Fruit fly (Drosophila melanogaster) whole organism, embryonic: Measurements from ENCODE around the gene CG7607.
A peak's percentile ranks its signal among the peaks of the same experiment; 100 is the strongest.

Source experiments
- Antp ChIP-seq: fragments of 200-800 bp; sonication (Bioruptor generic); optimal IDR thresholded peaks from 3 replicates; lab custom pipeline; 2016; ENCODE audit warnings: missing biosample characterization, missing genetic modification characterization
- Atf3 ChIP-seq: fragments of 200-800 bp; sonication (Bioruptor generic); optimal IDR thresholded peaks from 3 replicates; lab custom pipeline; 2016; ENCODE audit warnings: missing biosample characterization, missing genetic modification characterization
- B-H1 ChIP-seq: fragments of 200-800 bp; sonication (Bioruptor generic); IDR thresholded peaks from 3 replicates; pipeline ENCODE4 v1.3.6; 2022; ENCODE audit warnings: missing biosample characterization, missing genetic modification characterization
- Bdp1 ChIP-seq: fragments of 200-800 bp; sonication (Bioruptor generic); optimal IDR thresholded peaks from 3 replicates; lab custom pipeline; 2016; ENCODE audit warnings: missing biosample characterization, missing genetic modification characterization
- CG11085 ChIP-seq: fragments of 200-800 bp; sonication (Bioruptor generic); IDR thresholded peaks from 2 replicates; pipeline ENCODE4 v1.3.6; 2022; ENCODE audit warnings: missing biosample characterization, missing genetic modification characterization
- CG12104 ChIP-seq: fragments of 200-800 bp; sonication (Bioruptor generic); optimal IDR thresholded peaks from 3 replicates; lab custom pipeline; 2016; ENCODE audit warnings: missing biosample characterization, missing genetic modification characterization
- CG13775 ChIP-seq: fragments of 200-800 bp; sonication (Bioruptor generic); optimal IDR thresholded peaks from 3 replicates; lab custom pipeline; 2017; ENCODE audit warnings: missing biosample characterization, mild to moderate bottlenecking, missing genetic modification characterization
- CG16815 ChIP-seq: fragments of 200-800 bp; sonication (Bioruptor generic); optimal IDR thresholded peaks from 3 replicates; lab custom pipeline; 2017; ENCODE audit warnings: missing biosample characterization, mild to moderate bottlenecking, missing genetic modification characterization
- CG17385 ChIP-seq: fragments of 200-800 bp; sonication (Bioruptor generic); optimal IDR thresholded peaks from 3 replicates; lab custom pipeline; 2018; ENCODE audit warnings: missing biosample characterization, mild to moderate bottlenecking, missing genetic modification characterization
- CG17829 ChIP-seq: fragments of 200-800 bp; optimal IDR thresholded peaks from 2 replicates; lab custom pipeline; 2019; ENCODE audit warnings: missing biosample characterization, mild to moderate bottlenecking, missing genetic modification characterization, moderate library complexity
- CG1792 ChIP-seq: fragments of 200-800 bp; sonication (Bioruptor generic); optimal IDR thresholded peaks from 2 replicates; lab custom pipeline; 2016; ENCODE audit warnings: missing biosample characterization, missing genetic modification characterization
- CG18476 ChIP-seq: fragments of 200-800 bp; sonication (Bioruptor generic); optimal IDR thresholded peaks from 2 replicates; lab custom pipeline; 2016; ENCODE audit warnings: missing biosample characterization, mild to moderate bottlenecking, missing genetic modification characterization
- CG2129 ChIP-seq: fragments of 200-800 bp; sonication (Bioruptor generic); IDR thresholded peaks from 2 replicates; pipeline ENCODE4 v1.3.6; 2022; ENCODE audit warnings: missing biosample characterization, missing genetic modification characterization; ENCODE audit not compliant: partially characterized antibody
- CG43689 ChIP-seq: fragments of 200-800 bp; sonication (Bioruptor generic); IDR thresholded peaks from 2 replicates; pipeline ENCODE4 v1.3.6; 2022; ENCODE audit warnings: missing biosample characterization, missing genetic modification characterization
- CG4617 ChIP-seq: fragments of 200-800 bp; sonication (Bioruptor generic); optimal IDR thresholded peaks from 3 replicates; lab custom pipeline; 2016; ENCODE audit warnings: missing biosample characterization, missing genetic modification characterization, borderline replicate concordance
- CG6683 ChIP-seq: fragments of 200-800 bp; sonication (Bioruptor generic); optimal IDR thresholded peaks from 2 replicates; lab custom pipeline; 2017; ENCODE audit warnings: missing biosample characterization, mild to moderate bottlenecking, missing genetic modification characterization, missing genetic modification reagents
- CG7556 ChIP-seq: fragments of 200-800 bp; sonication (Bioruptor generic); optimal IDR thresholded peaks from 2 replicates; lab custom pipeline; 2017; ENCODE audit warnings: missing biosample characterization, mild to moderate bottlenecking, missing genetic modification characterization
- CG8359 ChIP-seq: fragments of 200-800 bp; sonication (Bioruptor generic); optimal IDR thresholded peaks from 2 replicates; lab custom pipeline; 2017; ENCODE audit warnings: missing biosample characterization, mild to moderate bottlenecking, missing genetic modification characterization, borderline replicate concordance
- CHES-1-like ChIP-seq: fragments of 200-800 bp; sonication (Bioruptor generic); optimal IDR thresholded peaks from 2 replicates; lab custom pipeline; 2016; ENCODE audit warnings: missing biosample characterization, missing genetic modification characterization
- Dek ChIP-seq: fragments of 200-800 bp; sonication (Bioruptor generic); optimal IDR thresholded peaks from 3 replicates; lab custom pipeline; 2019; ENCODE audit warnings: missing biosample characterization, mild to moderate bottlenecking, missing genetic modification characterization, moderate library complexity
- Eip74EF ChIP-seq, 2 experiments: fragments of 200-800 bp in 1 of 2; fragments of >200 bp in 1 of 2; sonication (Bioruptor generic) in 1 of 2; optimal IDR thresholded peaks; 2 replicates each; lab custom pipeline; 2017 to 2019; ENCODE audit warnings: missing biosample characterization in 2 of 2, missing genetic modification characterization in 2 of 2, mild to moderate bottlenecking in 1 of 2, moderate library complexity in 1 of 2
- Hr51 ChIP-seq, 2 experiments: fragments of 200-800 bp; sonication (Bioruptor generic); optimal IDR thresholded peaks; 2 replicates in 1 of 2; 3 replicates in 1 of 2; lab custom pipeline; 2016 to 2018; ENCODE audit warnings: missing biosample characterization in 2 of 2, missing genetic modification characterization in 2 of 2, mild to moderate bottlenecking in 1 of 2, moderate library complexity in 1 of 2
- Jarid2 ChIP-seq: fragments of 200-800 bp; sonication (Bioruptor generic); optimal IDR thresholded peaks from 3 replicates; lab custom pipeline; 2017; ENCODE audit warnings: mild to moderate bottlenecking, missing biosample characterization, missing genetic modification reagents, missing genetic modification characterization
- Kr ChIP-seq: fragments of 200-800 bp; sonication (Bioruptor generic); optimal IDR thresholded peaks from 2 replicates; lab custom pipeline; 2017; ENCODE audit warnings: missing biosample characterization, mild to moderate bottlenecking, missing genetic modification characterization
- Lhr ChIP-seq: fragments of 200-800 bp; sonication (Bioruptor generic); optimal IDR thresholded peaks from 3 replicates; lab custom pipeline; 2017; ENCODE audit warnings: mild to moderate bottlenecking, missing biosample characterization, missing genetic modification reagents, missing genetic modification characterization
- Lpt ChIP-seq: fragments of >200 bp; optimal IDR thresholded peaks from 2 replicates; lab custom pipeline; 2018; ENCODE audit warnings: missing biosample characterization, missing genetic modification characterization
- MTF-1 ChIP-seq: fragments of 200-800 bp; sonication (Bioruptor generic); optimal IDR thresholded peaks from 2 replicates; lab custom pipeline; 2018; ENCODE audit warnings: missing biosample characterization, mild to moderate bottlenecking, missing genetic modification characterization, borderline replicate concordance
- Nf-YB ChIP-seq: fragments of 200-800 bp; sonication (Bioruptor generic); optimal IDR thresholded peaks from 3 replicates; lab custom pipeline; 2019; ENCODE audit warnings: missing biosample characterization, mild to moderate bottlenecking, missing genetic modification characterization, moderate library complexity
- Ssrp ChIP-seq: fragments of 200-800 bp; sonication (Bioruptor generic); optimal IDR thresholded peaks from 2 replicates; lab custom pipeline; 2018; ENCODE audit warnings: missing biosample characterization, mild to moderate bottlenecking, missing genetic modification characterization, moderate library complexity
- YL-1 ChIP-seq: fragments of 200-800 bp; sonication (Bioruptor generic); optimal IDR thresholded peaks from 3 replicates; lab custom pipeline; 2017; ENCODE audit warnings: missing biosample characterization, mild to moderate bottlenecking, missing genetic modification characterization
- ac ChIP-seq: fragments of 200-800 bp; sonication (Bioruptor generic); optimal IDR thresholded peaks from 3 replicates; lab custom pipeline; 2017; ENCODE audit warnings: missing biosample characterization, mild to moderate bottlenecking, missing genetic modification characterization
- aop ChIP-seq: fragments of 200-800 bp; sonication (Bioruptor generic); IDR thresholded peaks from 2 replicates; pipeline ENCODE4 v1.3.6; 2022; ENCODE audit warnings: missing biosample characterization, missing genetic modification characterization
- bcd ChIP-seq: fragments of 200-800 bp; sonication (Bioruptor generic); optimal IDR thresholded peaks from 2 replicates; lab custom pipeline; 2017; ENCODE audit warnings: missing biosample characterization, mild to moderate bottlenecking, missing genetic modification characterization
- br ChIP-seq: fragments of >200 bp; optimal IDR thresholded peaks from 2 replicates; lab custom pipeline; 2017
- cad ChIP-seq: fragments of >200 bp; optimal IDR thresholded peaks from 2 replicates; lab custom pipeline; 2017; ENCODE audit warnings: missing biosample characterization, missing genetic modification characterization
- dm ChIP-seq: fragments of 200-800 bp; sonication (Bioruptor generic); optimal IDR thresholded peaks from 3 replicates; lab custom pipeline; 2016; ENCODE audit warnings: missing biosample characterization, missing genetic modification characterization
- en ChIP-seq: fragments of 200-800 bp; sonication (Bioruptor generic); optimal IDR thresholded peaks from 2 replicates; lab custom pipeline; 2016; ENCODE audit warnings: missing biosample characterization, missing genetic modification characterization
- eve ChIP-seq, 2 experiments: fragments of >200 bp; optimal IDR thresholded peaks; 2 replicates each; lab custom pipeline; 2017; ENCODE audit warnings: missing biosample characterization in 2 of 2, missing genetic modification characterization in 2 of 2
- gcm ChIP-seq: fragments of 200-800 bp; sonication (Bioruptor generic); optimal IDR thresholded peaks from 2 replicates; lab custom pipeline; 2019; ENCODE audit warnings: missing biosample characterization, mild to moderate bottlenecking, missing genetic modification characterization, moderate library complexity
- hbn ChIP-seq: fragments of 200-800 bp; sonication (Bioruptor generic); IDR thresholded peaks from 2 replicates; pipeline ENCODE4 v1.3.6; 2022; ENCODE audit warnings: missing biosample characterization, missing genetic modification characterization; ENCODE audit not compliant: partially characterized antibody
- her ChIP-seq: fragments of 200-800 bp; sonication (Bioruptor generic); optimal IDR thresholded peaks from 2 replicates; lab custom pipeline; 2016; ENCODE audit warnings: missing biosample characterization, missing genetic modification characterization
- inv ChIP-seq: fragments of 200-800 bp; sonication (Bioruptor generic); IDR thresholded peaks from 2 replicates; pipeline ENCODE4 v1.3.6; 2022; ENCODE audit warnings: missing biosample characterization, missing genetic modification characterization; ENCODE audit not compliant: partially characterized antibody
- org-1 ChIP-seq: fragments of 200-800 bp; sonication (Bioruptor generic); optimal IDR thresholded peaks from 2 replicates; lab custom pipeline; 2017; ENCODE audit warnings: missing biosample characterization, missing genetic modification characterization
- slou ChIP-seq: fragments of 200-800 bp; sonication (Bioruptor generic); optimal IDR thresholded peaks from 3 replicates; lab custom pipeline; 2016; ENCODE audit warnings: missing biosample characterization, missing genetic modification characterization
- vnd ChIP-seq: fragments of 200-800 bp; sonication (Bioruptor generic); IDR thresholded peaks from 3 replicates; pipeline ENCODE4 v1.3.6; 2022; ENCODE audit warnings: missing biosample characterization, missing genetic modification characterization; ENCODE audit not compliant: partially characterized antibody
- zen ChIP-seq: fragments of 200-800 bp; sonication (Bioruptor generic); optimal IDR thresholded peaks from 3 replicates; lab custom pipeline; 2018; ENCODE audit warnings: missing biosample characterization, mild to moderate bottlenecking, missing genetic modification characterization, moderate library complexity
- zen2 ChIP-seq: fragments of 200-800 bp; sonication (Bioruptor generic); IDR thresholded peaks from 3 replicates; pipeline ENCODE4 v1.3.6; 2022; ENCODE audit warnings: missing biosample characterization, missing genetic modification characterization; ENCODE audit not compliant: partially characterized antibody
- zf30C ChIP-seq: fragments of 200-800 bp; sonication (Bioruptor generic); optimal IDR thresholded peaks from 3 replicates; lab custom pipeline; 2018; ENCODE audit warnings: missing biosample characterization, mild to moderate bottlenecking, missing genetic modification characterization

CG7607 gene

DNA sequence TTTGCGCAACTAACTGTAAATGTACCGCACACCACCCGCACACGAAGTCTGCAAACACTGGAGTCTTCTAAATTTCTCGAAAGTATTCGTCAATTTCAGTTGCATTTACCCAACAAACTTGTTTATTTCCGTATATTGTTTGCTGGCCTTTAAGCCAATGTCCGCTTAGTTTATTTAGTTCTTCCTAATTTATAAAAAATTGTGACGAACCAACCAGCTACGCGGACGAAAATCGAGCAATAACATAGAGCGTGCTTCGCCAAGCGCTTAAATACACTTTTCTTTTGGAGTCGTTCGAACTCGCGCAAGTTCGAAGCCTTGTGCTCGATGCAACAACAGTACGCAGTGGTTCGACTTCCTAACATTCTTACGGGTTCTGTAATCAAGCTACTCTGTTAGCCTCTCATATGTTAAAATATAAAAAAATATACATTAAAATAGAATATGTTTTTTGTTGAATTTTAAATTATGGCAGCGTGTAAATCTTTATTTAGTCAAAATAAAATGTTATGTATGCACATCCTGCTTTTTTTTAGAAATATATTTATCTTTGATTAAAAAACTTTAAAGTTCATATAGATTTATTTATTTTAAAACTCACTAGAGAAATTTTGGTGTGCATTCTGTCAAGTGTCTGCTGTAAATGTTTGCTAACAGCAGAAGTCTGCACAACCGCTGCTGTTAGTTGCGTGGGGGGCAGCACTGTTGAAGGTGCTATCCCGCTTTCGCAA lies 2.0 kb upstream of the CG7607 start, which contains the start of gene GlcAT-P (continued):
- TF ChIP-seq CG18476 (GFP tag; lab: Kevin White, UChicago) = peak; percentile 18
- TF ChIP-seq Dek (tag; lab: Kevin White, UChicago) = peak; percentile 73
- no peak for TF ChIP-seq CG8359
- TF ChIP-seq eve (GFP tag; optimal IDR thresholded peaks at IDR 0.05; lab: Kevin White, UChicago) = peak in 1 of 2 experiments; percentile 2
- peak; percentile 13 for TF ChIP-seq YL-1 (GFP tag; lab: Kevin White, UChicago)
- TF ChIP-seq CG2129 = no peak
- peak; percentile 66 for TF ChIP-seq Ssrp
- no peak for TF ChIP-seq vnd (GFP tag; lab: Robert Waterston, UW)
- TF ChIP-seq her (GFP tag; lab: Kevin White, UChicago) = no peak
- no peak for TF ChIP-seq dm
- peak; percentile 59 for TF ChIP-seq Nf-YB
- TF ChIP-seq MTF-1 (GFP tag; lab: Kevin White, UChicago) = no peak
- no peak for TF ChIP-seq CG1792
- TF ChIP-seq CG4617 (GFP tag; lab: Kevin White, UChicago) = no peak
- TF ChIP-seq CG11085 (GFP tag; lab: Robert Waterston, UW) = 0 out of 2 replicates have a peak, but pooled peaks have one; percentile 36
- no peak for TF ChIP-seq Antp
- peak; percentile 75 for TF ChIP-seq CG6683
- TF ChIP-seq CG16815 (GFP tag; lab: Kevin White, UChicago) = peak; percentile 9
- no peak for TF ChIP-seq cad
- TF ChIP-seq inv = no peak
- peak in 1 of 2 experiments; percentile 86 for TF ChIP-seq Hr51 (GFP tag; optimal IDR thresholded peaks at IDR 0.05; lab: Kevin White, UChicago)
- TF ChIP-seq zen2 = no peak
- TF ChIP-seq CG43689 (GFP tag; lab: Robert Waterston, UW) = peak; percentile 9; the same call in 1 of the 2 replicates
- no peak for TF ChIP-seq CHES-1-like (GFP tag; lab: Kevin White, UChicago)
- TF ChIP-seq CG17829 (tag; lab: Kevin White, UChicago) = peak; percentile 65
- TF ChIP-seq Eip74EF (GFP tag; optimal IDR thresholded peaks at IDR 0.05; lab: Kevin White, UChicago) = peak in 1 of 2 experiments; percentile 59
- TF ChIP-seq Lhr (GFP tag; lab: Kevin White, UChicago) = no peak
- TF ChIP-seq Jarid2 (GFP tag; lab: Kevin White, UChicago) = peak; percentile 74
- TF ChIP-seq zf30C (GFP tag; lab: Kevin White, UChicago) = peak; percentile 92
- no peak for TF ChIP-seq br (lab: Kevin White, UChicago)
- TF ChIP-seq CG12104 (GFP tag; lab: Kevin White, UChicago) = peak; percentile 51
- TF ChIP-seq org-1 (GFP tag; lab: Kevin White, UChicago) = peak; percentile 37
- no peak for TF ChIP-seq en (GFP tag; lab: Kevin White, UChicago)
- TF ChIP-seq CG17385 = peak; percentile 71
- no peak for TF ChIP-seq aop (GFP tag; lab: Robert Waterston, UW)
- peak; percentile 4 for TF ChIP-seq zen (tag; lab: Kevin White, UChicago)
- TF ChIP-seq CG13775 (GFP tag; lab: Kevin White, UChicago) = peak; percentile 64
- no peak for TF ChIP-seq ac
- TF ChIP-seq Bdp1 = no peak
- TF ChIP-seq hbn (GFP tag; lab: Robert Waterston, UW) = no peak
- TF ChIP-seq CG7556 = peak; percentile 91
- peak; percentile 11 for TF ChIP-seq slou (GFP tag; lab: Kevin White, UChicago)
- TF ChIP-seq Lpt = no peak
- peak; percentile 59; the same call in 2 of the 3 replicates for TF ChIP-seq B-H1 (GFP tag; lab: Robert Waterston, UW)
- TF ChIP-seq gcm (GFP tag; lab: Kevin White, UChicago) = peak; percentile 61
- TF ChIP-seq Atf3 (GFP tag; lab: Kevin White, UChicago) = no peak
- peak; percentile 62 for TF ChIP-seq bcd
- TF ChIP-seq Kr (GFP tag; lab: Kevin White, UChicago) = no peak
